Worm (Caenorhabditis elegans) whole organism, L4 larva: ENCODE measurements around the gene mans-4.
A peak's percentile ranks its signal among the peaks of the same experiment; 100 is the strongest.

Experiments
- D1046.2 ChIP-seq: fragments of 200-800 bp; sonication (Bioruptor generic); IDR thresholded peaks from 2 replicates; pipeline ENCODE4 v1.3.6; 2022; ENCODE audit warnings: missing genetic modification characterization, missing compliant biosample characterization
- F10B5.3 ChIP-seq: sonication (generic microtip); optimal IDR thresholded peaks from 2 replicates; lab custom pipeline; 2016; ENCODE audit warnings: mild to moderate bottlenecking, missing genetic modification characterization, missing compliant biosample characterization
- F44E2.7 ChIP-seq: fragments of 200-800 bp; sonication (Bioruptor generic); IDR thresholded peaks from 2 replicates; pipeline ENCODE4 v2.1.2; 2022; ENCODE audit warnings: missing genetic modification characterization, missing compliant biosample characterization
- F49E8.2 ChIP-seq: sonication (generic microtip); optimal IDR thresholded peaks from 2 replicates; lab custom pipeline; 2016; ENCODE audit warnings: missing compliant biosample characterization, mild to moderate bottlenecking, missing genetic modification characterization, borderline replicate concordance
- R02D3.7 ChIP-seq: fragments of 150-350 bp; sonication (generic microtip); optimal IDR thresholded peaks from 3 replicates; lab custom pipeline; 2014; ENCODE audit warnings: missing biosample characterization, missing genetic modification characterization
- T20F7.1 ChIP-seq: fragments of 200-800 bp; sonication (Bioruptor generic); optimal IDR thresholded peaks from 2 replicates; lab custom pipeline; 2018; ENCODE audit warnings: mild to moderate bottlenecking, missing genetic modification characterization, missing compliant biosample characterization
- Y105C5A.15 ChIP-seq: fragments of 200-800 bp; sonication (Bioruptor generic); IDR thresholded peaks from 2 replicates; pipeline ENCODE4 v1.3.6; 2022; ENCODE audit warnings: missing genetic modification characterization, missing compliant biosample characterization
- aha-1 ChIP-seq: fragments of 150-350 bp; peaks from one replicate; lab custom pipeline; 2014; ENCODE audit warnings: missing biosample characterization, missing genetic modification characterization
- ceh-44 ChIP-seq: fragments of 200-800 bp; sonication (Bioruptor generic); IDR thresholded peaks from 2 replicates; pipeline ENCODE4 v1.3.6; 2022; ENCODE audit warnings: missing genetic modification reagents, missing genetic modification characterization, missing compliant biosample characterization
- ces-1 ChIP-seq: fragments of 150-350 bp; sonication (generic microtip); optimal IDR thresholded peaks from 4 replicates; lab custom pipeline; 2014; ENCODE audit warnings: missing biosample characterization, missing genetic modification reagents, missing genetic modification characterization
- ctbp-1 ChIP-seq: fragments of 200-800 bp; sonication (Bioruptor generic); IDR thresholded peaks from 2 replicates; pipeline ENCODE4 v1.3.6; 2022; ENCODE audit warnings: missing genetic modification reagents, missing genetic modification characterization, missing compliant biosample characterization
- daf-16 ChIP-seq, 3 experiments: sonication (generic microtip); optimal IDR thresholded peaks; 2 replicates each; lab custom pipeline; 2016 to 2017; ENCODE audit warnings: missing genetic modification characterization in 3 of 3, missing genetic modification reagents in 3 of 3, mild to moderate bottlenecking in 2 of 3, missing compliant biosample characterization in 2 of 3, missing biosample characterization in 1 of 3, moderate library complexity in 1 of 3
- daf-19 ChIP-seq: fragments of 200-800 bp; sonication (Bioruptor generic); conservative IDR thresholded peaks from 2 replicates; pipeline ENCODE4 v1.3.6; 2022; ENCODE audit warnings: missing genetic modification characterization, missing compliant biosample characterization
- gei-8 ChIP-seq: fragments of 200-800 bp; sonication (Bioruptor generic); optimal IDR thresholded peaks from 2 replicates; lab custom pipeline; 2018; ENCODE audit warnings: mild to moderate bottlenecking, missing genetic modification characterization, missing compliant biosample characterization
- hif-1 ChIP-seq, 2 experiments: sonication (generic microtip); optimal IDR thresholded peaks; 2 replicates each; lab custom pipeline; 2016 to 2017; ENCODE audit warnings: missing compliant biosample characterization in 2 of 2, missing genetic modification characterization in 2 of 2, missing genetic modification reagents in 2 of 2, missing genotype in 2 of 2, mild to moderate bottlenecking in 1 of 2
- hlh-11 ChIP-seq: fragments of 200-800 bp; sonication (Bioruptor generic); optimal IDR thresholded peaks from 2 replicates; lab custom pipeline; 2018; ENCODE audit warnings: mild to moderate bottlenecking, missing genetic modification characterization, missing compliant biosample characterization
- hlh-30 ChIP-seq: sonication (generic microtip); optimal IDR thresholded peaks from 2 replicates; lab custom pipeline; 2017; ENCODE audit warnings: antibody characterized with exemption, mild to moderate bottlenecking, missing genetic modification characterization, missing compliant biosample characterization; ENCODE audit not compliant: insufficient read depth
- lin-38 ChIP-seq: fragments of 200-800 bp; sonication (Bioruptor generic); IDR thresholded peaks from 2 replicates; pipeline ENCODE4 v1.3.6; 2022; ENCODE audit warnings: missing genetic modification reagents, missing genetic modification characterization, missing compliant biosample characterization
- lin-39 ChIP-seq: fragments of 150-350 bp; optimal IDR thresholded peaks from 2 replicates; lab custom pipeline; 2014; ENCODE audit warnings: missing biosample characterization, missing genetic modification reagents, missing genetic modification characterization
- lir-3 ChIP-seq: sonication (generic microtip); optimal IDR thresholded peaks from 2 replicates; lab custom pipeline; 2016; ENCODE audit warnings: mild to moderate bottlenecking, missing genetic modification characterization, missing compliant biosample characterization
- mep-1 ChIP-seq: fragments of 150-350 bp; sonication (generic microtip); optimal IDR thresholded peaks from 3 replicates; lab custom pipeline; 2014; ENCODE audit warnings: missing biosample characterization, missing genetic modification characterization
- nhr-10 ChIP-seq: fragments of 150-350 bp; optimal IDR thresholded peaks from 2 replicates; lab custom pipeline; 2014; ENCODE audit warnings: missing biosample characterization, missing genetic modification characterization
- nhr-237 ChIP-seq: sonication (generic microtip); optimal IDR thresholded peaks from 2 replicates; lab custom pipeline; 2017; ENCODE audit warnings: missing biosample characterization, missing genetic modification characterization
- nhr-28 ChIP-seq: fragments of 150-350 bp; optimal IDR thresholded peaks from 2 replicates; lab custom pipeline; 2014; ENCODE audit warnings: missing biosample characterization, missing genetic modification characterization
- nhr-76 ChIP-seq: fragments of 150-350 bp; optimal IDR thresholded peaks from 2 replicates; lab custom pipeline; 2014; ENCODE audit warnings: missing biosample characterization, missing genetic modification characterization
- rbr-2 ChIP-seq: sonication (generic microtip); optimal IDR thresholded peaks from 2 replicates; lab custom pipeline; 2016; ENCODE audit warnings: missing genotype, missing genetic modification characterization, missing compliant biosample characterization
- saeg-2 ChIP-seq: fragments of 200-800 bp; sonication (Bioruptor generic); IDR thresholded peaks from 2 replicates; pipeline ENCODE4 v1.3.6; 2022; ENCODE audit warnings: missing genetic modification reagents, missing genetic modification characterization, missing compliant biosample characterization
- skn-1 ChIP-seq: fragments of 150-350 bp; optimal IDR thresholded peaks from 2 replicates; lab custom pipeline; 2014; ENCODE audit warnings: missing biosample characterization, missing genetic modification characterization
- tra-1 ChIP-seq: fragments of 200-800 bp; sonication (Bioruptor generic); IDR thresholded peaks from 2 replicates; pipeline ENCODE4 v1.3.6; 2022; ENCODE audit warnings: missing genetic modification reagents, missing genetic modification characterization, missing compliant biosample characterization
- unc-62 ChIP-seq, 3 experiments: fragments of 150-350 bp in 1 of 3; sonication (generic microtip); optimal IDR thresholded peaks in 2 of 3; peaks in 1 of 3; 1 replicate in 1 of 3; 2 replicates in 2 of 3; lab custom pipeline; 2014 to 2017; ENCODE audit warnings: missing biosample characterization in 3 of 3, missing genetic modification characterization in 3 of 3, missing genetic modification reagents in 3 of 3, missing genotype in 1 of 3
- zfp-3 ChIP-seq: fragments of 200-800 bp; sonication (Bioruptor generic); conservative IDR thresholded peaks from 2 replicates; pipeline ENCODE4 v1.3.6; 2022; ENCODE audit warnings: missing genetic modification reagents, missing genetic modification characterization, missing compliant biosample characterization

Gene mans-4

ce11 chrIV:9090538-9091195, 12.3 kb upstream of the mans-4 start:
- TF ChIP-seq hlh-30 (tag; lab: Kevin White, UChicago) (peak; percentile 60), tra-1 (GFP tag; lab: Robert Waterston, UW) (no peak), unc-62 (GFP tag; optimal IDR thresholded peaks at IDR 0.05 in 1 of 2; lab: Kevin White, UChicago) (peak in 1 of 2 experiments; percentile 32), unc-62 (tag; optimal IDR thresholded peaks at IDR 0.05; lab: Kevin White, UChicago) (no peak)

ce11 chrIV:9088294-9088693, 9.9 kb upstream of the mans-4 start, which contains the start of gene msa-1:
TSS of gene msa-1 (plus strand) at chrIV:9088594.
- TF ChIP-seq D1046.2 (no peak), F44E2.7 (GFP tag; lab: Robert Waterston, UW) (no peak), daf-19 (GFP tag; lab: Robert Waterston, UW) (no peak), nhr-28 (tag; lab: Kevin White, UChicago) (no peak), lir-3 (no peak), R02D3.7 (tag; lab: Kevin White, UChicago) (no peak)

ce11 chrIV:9082055-9082454, 3.7 kb upstream of the mans-4 start, which contains the start of gene twk-8:
TSS of gene twk-8 (plus strand) at chrIV:9082355.
- TF ChIP-seq F44E2.7 (GFP tag; lab: Robert Waterston, UW) (no peak), T20F7.1 (GFP tag; lab: Kevin White, UChicago) (no peak)

DNA sequence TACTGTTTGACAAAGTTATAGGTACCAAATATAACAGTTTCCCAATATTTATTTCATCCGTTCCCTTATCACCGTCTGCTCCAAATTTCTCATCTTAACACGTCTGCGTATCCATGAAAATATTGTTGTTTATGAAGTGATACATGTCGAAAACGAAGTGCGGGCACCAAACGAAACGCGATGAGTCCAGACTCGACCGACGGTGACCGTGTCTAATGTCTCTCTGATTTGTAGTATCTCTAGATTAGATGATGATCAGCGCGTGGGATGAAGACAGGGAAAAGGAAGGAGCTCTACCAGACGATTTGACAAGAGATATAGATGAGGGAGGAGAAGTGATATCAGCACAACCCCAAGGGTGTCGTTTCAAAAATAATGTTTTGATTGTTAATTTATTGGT, 1.8 kb upstream of the mans-4 start:
- no peak for TF ChIP-seq F49E8.2
- no peak for TF ChIP-seq T20F7.1 (GFP tag; lab: Kevin White, UChicago)
- no peak for TF ChIP-seq saeg-2 (GFP tag; lab: Robert Waterston, UW)
- TF ChIP-seq F10B5.3 (tag; lab: Kevin White, UChicago): no peak
- TF ChIP-seq tra-1 (GFP tag; lab: Robert Waterston, UW): no peak
- TF ChIP-seq nhr-10 (tag; lab: Kevin White, UChicago): no peak
- TF ChIP-seq hif-1 (tag; optimal IDR thresholded peaks at IDR 0.05; lab: Kevin White, UChicago): no peak
- no peak for TF ChIP-seq lin-39 (tag; lab: Kevin White, UChicago)
- TF ChIP-seq nhr-237 (tag; lab: Kevin White, UChicago): no peak
- no peak for TF ChIP-seq skn-1 (tag; lab: Kevin White, UChicago)
- no peak for TF ChIP-seq ctbp-1 (GFP tag; lab: Robert Waterston, UW)
- TF ChIP-seq Y105C5A.15 (GFP tag; lab: Robert Waterston, UW): no peak
- TF ChIP-seq rbr-2 (tag; lab: Kevin White, UChicago): no peak
- TF ChIP-seq hlh-11 (tag; lab: Kevin White, UChicago): peak; percentile 33
- no peak for TF ChIP-seq ces-1 (GFP tag; lab: Kevin White, UChicago)
- TF ChIP-seq zfp-3 (GFP tag; lab: Robert Waterston, UW): no peak
- TF ChIP-seq aha-1 (tag; lab: Kevin White, UChicago): peak; percentile 21
- no peak for TF ChIP-seq lin-38 (GFP tag; lab: Robert Waterston, UW)
- TF ChIP-seq nhr-76 (tag; lab: Kevin White, UChicago): no peak
- TF ChIP-seq D1046.2: no peak
- TF ChIP-seq mep-1 (tag; lab: Kevin White, UChicago): no peak
- TF ChIP-seq unc-62 (GFP tag; optimal IDR thresholded peaks at IDR 0.05 in 1 of 2; lab: Kevin White, UChicago): peak in 1 of 2 experiments; percentile 88
- no peak for TF ChIP-seq unc-62 (tag; optimal IDR thresholded peaks at IDR 0.05; lab: Kevin White, UChicago)
- TF ChIP-seq ceh-44 (GFP tag; lab: Robert Waterston, UW): no peak
- TF ChIP-seq daf-16 (GFP tag; optimal IDR thresholded peaks at IDR 0.05; lab: Kevin White, UChicago): peak in 1 of 2 experiments; percentile 82
- TF ChIP-seq daf-16 (tag; optimal IDR thresholded peaks at IDR 0.05; lab: Kevin White, UChicago): no peak
- no peak for TF ChIP-seq gei-8 (GFP tag; lab: Kevin White, UChicago)
